Worm (Caenorhabditis elegans) whole organism, young adult: ENCODE measurements around the gene C30G7.3.

Experiments
- F57C9.4 ChIP-seq: sonication (generic microtip); optimal IDR thresholded peaks from 2 replicates; lab custom pipeline; 2017; ENCODE audit warnings: mild to moderate bottlenecking, missing genetic modification characterization, missing compliant biosample characterization
- K12H6.12 ChIP-seq: fragments of 200-800 bp; sonication (Bioruptor generic); optimal IDR thresholded peaks from 2 replicates; lab custom pipeline; 2018; ENCODE audit warnings: mild to moderate bottlenecking, missing genetic modification characterization, missing compliant biosample characterization
- T07F8.4 ChIP-seq: sonication (generic microtip); optimal IDR thresholded peaks from 2 replicates; lab custom pipeline; 2016; ENCODE audit warnings: mild to moderate bottlenecking, missing genetic modification characterization, moderate library complexity, missing compliant biosample characterization
- cebp-2 ChIP-seq: fragments of 200-800 bp; sonication (Bioruptor generic); IDR thresholded peaks from 2 replicates; pipeline ENCODE4 v1.3.6; 2022; ENCODE audit warnings: missing genetic modification characterization, missing compliant biosample characterization
- ceh-58 ChIP-seq: fragments of 200-800 bp; sonication (Bioruptor generic); IDR thresholded peaks from 2 replicates; pipeline ENCODE4 v1.3.6; 2022; ENCODE audit warnings: missing genetic modification characterization, missing compliant biosample characterization
- hmg-20 ChIP-seq: fragments of 200-800 bp; sonication (Bioruptor generic); IDR thresholded peaks from 2 replicates; pipeline ENCODE4 v1.3.6; 2022; ENCODE audit warnings: missing genetic modification reagents, missing genetic modification characterization, missing compliant biosample characterization
- lin-40 ChIP-seq: sonication (generic microtip); optimal IDR thresholded peaks from 2 replicates; lab custom pipeline; 2016; ENCODE audit warnings: missing genetic modification characterization, mild to moderate bottlenecking, missing compliant biosample characterization, missing genotype, missing genetic modification reagents
- ztf-28 ChIP-seq: fragments of 200-800 bp; sonication (Bioruptor generic); IDR thresholded peaks from 2 replicates; pipeline ENCODE4 v1.3.6; 2022; ENCODE audit warnings: missing genetic modification reagents, missing genetic modification characterization, missing compliant biosample characterization
- ztf-3 ChIP-seq: fragments of 200-800 bp; sonication (Bioruptor generic); optimal IDR thresholded peaks from 2 replicates; lab custom pipeline; 2018; ENCODE audit warnings: mild to moderate bottlenecking, missing genetic modification characterization, missing compliant biosample characterization

- no peak for TF ChIP-seq hmg-20
- no peak for TF ChIP-seq ztf-3 (GFP tag; lab: Kevin White, UChicago)
- TF ChIP-seq ztf-28 (GFP tag; lab: Robert Waterston, UW), result no peak
- no peak for TF ChIP-seq T07F8.4 (tag; lab: Kevin White, UChicago)
- TF ChIP-seq ceh-58 (GFP tag; lab: Robert Waterston, UW), result no peak
- TF ChIP-seq K12H6.12 (tag; lab: Kevin White, UChicago), result no peak
- no peak for TF ChIP-seq lin-40
- no peak for TF ChIP-seq cebp-2 (GFP tag; lab: Robert Waterston, UW)
- TF ChIP-seq F57C9.4 (tag; lab: Kevin White, UChicago), result no peak
Observed at ce11 chrV:14895557-14895956, 49.9 kb downstream of the C30G7.3 start, which contains the start of gene mpst-3.
